Worm (Caenorhabditis elegans) whole organism, young adult: ENCODE results near the gene C28C12.11.

Source experiments
- F10E7.11 ChIP-seq: sonication (generic microtip); optimal IDR thresholded peaks from 2 replicates; lab custom pipeline; 2017; ENCODE audit warnings: mild to moderate bottlenecking, missing genetic modification characterization, moderate library complexity, missing compliant biosample characterization
- F52B5.7 ChIP-seq: sonication (generic microtip); optimal IDR thresholded peaks from 2 replicates; lab custom pipeline; 2016; ENCODE audit warnings: mild to moderate bottlenecking, missing genetic modification characterization, missing compliant biosample characterization
- K11D2.4 ChIP-seq: fragments of 200-800 bp; sonication (Bioruptor generic); IDR thresholded peaks from 2 replicates; pipeline ENCODE4 v1.3.6; 2022; ENCODE audit warnings: missing genetic modification reagents, missing genetic modification characterization, missing compliant biosample characterization
- athp-1 ChIP-seq: sonication (generic microtip); optimal IDR thresholded peaks from 2 replicates; lab custom pipeline; 2017; ENCODE audit warnings: mild to moderate bottlenecking, missing genetic modification characterization, missing compliant biosample characterization
- egl-44 ChIP-seq: fragments of 200-800 bp; sonication (Bioruptor generic); IDR thresholded peaks from 2 replicates; pipeline ENCODE4 v1.3.6; 2022; ENCODE audit warnings: missing genetic modification reagents, missing genetic modification characterization, missing compliant biosample characterization
- egrh-3 ChIP-seq: fragments of 200-800 bp; sonication (Bioruptor generic); IDR thresholded peaks from 2 replicates; pipeline ENCODE4 v1.3.6; 2022; ENCODE audit warnings: missing genetic modification reagents, missing genetic modification characterization, missing compliant biosample characterization
- lag-1 ChIP-seq: fragments of 200-800 bp; sonication (Bioruptor generic); IDR thresholded peaks from 2 replicates; pipeline ENCODE4 v1.3.6; 2022; ENCODE audit warnings: missing genetic modification reagents, missing genetic modification characterization, missing compliant biosample characterization
- let-607 ChIP-seq, 2 experiments: fragments of 200-800 bp in 1 of 2; sonication (Bioruptor generic) in 1 of 2; sonication (generic microtip) in 1 of 2; optimal IDR thresholded peaks; 2 replicates each; lab custom pipeline; 2016 to 2018; ENCODE audit warnings: mild to moderate bottlenecking in 2 of 2, missing compliant biosample characterization in 2 of 2, missing genetic modification characterization in 2 of 2, moderate library complexity in 2 of 2, missing genotype in 1 of 2
- lin-35 ChIP-seq, 3 experiments: fragments of 150-350 bp in 2 of 3; sonication (generic microtip) in 1 of 3; optimal IDR thresholded peaks; 2 replicates each; lab custom pipeline; 2014 to 2018; ENCODE audit warnings: missing biosample characterization in 3 of 3, missing genetic modification characterization in 3 of 3, missing genetic modification reagents in 3 of 3
- mel-28 ChIP-seq: sonication (generic microtip); optimal IDR thresholded peaks from 2 replicates; lab custom pipeline; 2016; ENCODE audit warnings: borderline replicate concordance, mild to moderate bottlenecking, missing genetic modification characterization, missing compliant biosample characterization
- nfya-1 ChIP-seq: sonication (generic microtip); optimal IDR thresholded peaks from 2 replicates; lab custom pipeline; 2017; ENCODE audit warnings: antibody characterized with exemption, missing compliant biosample characterization, missing genetic modification characterization, borderline replicate concordance; ENCODE audit not compliant: insufficient read depth
- nhr-90 ChIP-seq: sonication (generic microtip); optimal IDR thresholded peaks from 2 replicates; lab custom pipeline; 2016; ENCODE audit warnings: missing genotype, mild to moderate bottlenecking, missing genetic modification characterization, missing compliant biosample characterization

ce11 chrIV:8463716-8464115 lies 10.1 kb upstream of the C28C12.11 start, which contains the start of gene str-176:
- TF ChIP-seq F52B5.7 (no peak), egrh-3 (GFP tag; lab: Robert Waterston, UW) (no peak), athp-1 (tag; lab: Kevin White, UChicago) (no peak), F10E7.11 (no peak), lag-1 (GFP tag; lab: Robert Waterston, UW) (no peak), let-607 (tag; optimal IDR thresholded peaks at IDR 0.05; lab: Kevin White, UChicago) (no peak), egl-44 (GFP tag; lab: Robert Waterston, UW) (no peak), lin-35 (GFP tag; optimal IDR thresholded peaks at IDR 0.05; lab: Kevin White, UChicago) (no peak), nhr-90 (tag; lab: Kevin White, UChicago) (no peak), K11D2.4 (GFP tag; lab: Robert Waterston, UW) (no peak), nfya-1 (tag; lab: Kevin White, UChicago) (no peak), mel-28 (tag; lab: Kevin White, UChicago) (no peak)
